Worm (Caenorhabditis elegans): Measurements from ENCODE around the gene rab-30.

DNA sequence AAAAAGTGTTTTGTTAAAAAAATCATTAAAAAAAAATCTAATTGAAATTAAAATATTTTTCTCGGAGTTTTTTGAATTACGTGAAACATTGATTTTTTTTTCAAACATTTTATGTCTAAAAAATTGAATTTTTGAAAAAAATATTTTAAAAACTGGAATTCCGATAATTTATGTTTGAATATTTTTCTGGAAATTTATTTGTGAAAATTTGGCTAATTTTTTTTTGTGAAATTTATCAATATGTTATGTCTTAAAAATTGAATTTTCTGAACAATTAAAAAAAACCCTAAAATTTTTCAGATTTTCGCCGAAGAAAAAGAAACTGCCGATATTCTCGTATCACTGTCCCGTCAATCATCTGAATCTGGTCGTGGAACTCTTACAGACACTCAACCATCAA is 51.9 kb downstream of the rab-30 start, which contains the start of gene Y39A1A.24:
- TF ChIP-seq unc-39 (tag; optimal IDR thresholded peaks at IDR 0.05) (no peak), mdl-1 (tag; optimal IDR thresholded peaks at IDR 0.05) (no peak), ceh-82 (tag; optimal IDR thresholded peaks at IDR 0.05) (no peak)
